Worm (Caenorhabditis elegans): Measurements from ENCODE around the gene srd-19.

srd-19 gene

DNA sequence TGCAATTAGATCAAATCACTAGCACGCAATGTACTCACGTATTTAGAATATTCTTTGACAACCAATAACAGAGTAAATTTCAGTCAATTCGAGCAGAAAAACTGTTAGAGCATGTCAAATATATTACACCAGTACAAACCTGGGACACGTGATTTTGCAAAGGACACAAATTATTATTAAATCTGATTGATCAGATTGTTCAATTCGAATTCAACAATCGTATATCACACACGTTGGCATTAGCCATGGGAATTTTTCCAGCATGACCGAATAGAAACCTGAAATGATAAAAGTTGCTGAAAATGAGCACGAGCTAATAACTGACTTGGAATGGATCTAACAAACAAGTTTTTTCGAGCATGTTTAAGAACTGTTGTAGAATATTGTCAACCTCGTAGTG is 5.5 kb downstream of the srd-19 start, which contains the start of gene srv-9:
srv-9 (minus strand) TSS at position 101 of the 400 bp plus-strand sequence.
- TF ChIP-seq sem-2 (GFP tag; optimal IDR thresholded peaks at IDR 0.05) (no peak), nhr-2 (tag; optimal IDR thresholded peaks at IDR 0.05) (no peak), nhr-12 (tag; optimal IDR thresholded peaks at IDR 0.05) (no peak), lsy-2 (tag; optimal IDR thresholded peaks at IDR 0.05) (no peak)

- no peak for TF ChIP-seq nhr-2 (tag; optimal IDR thresholded peaks at IDR 0.05)
- no peak for TF ChIP-seq ceh-43 (GFP tag; optimal IDR thresholded peaks at IDR 0.05)
Observed at ce11 chrV:13421697-13422096, 6.9 kb downstream of the srd-19 start.

- TF ChIP-seq mep-1 (tag; optimal IDR thresholded peaks at IDR 0.05): no peak
- no peak for TF ChIP-seq tbx-8 (GFP tag; optimal IDR thresholded peaks at IDR 0.05)
- no peak for TF ChIP-seq unc-39 (tag; optimal IDR thresholded peaks at IDR 0.05)
- TF ChIP-seq sptf-1 (tag; optimal IDR thresholded peaks at IDR 0.05): no peak
- no peak for TF ChIP-seq ces-1 (GFP tag; optimal IDR thresholded peaks at IDR 0.05)
- no peak for TF ChIP-seq drap-1 (GFP tag; optimal IDR thresholded peaks at IDR 0.05)
- TF ChIP-seq nhr-2 (tag; optimal IDR thresholded peaks at IDR 0.05): no peak
- TF ChIP-seq snpc-4 (tag; optimal IDR thresholded peaks at IDR 0.05): no peak
- TF ChIP-seq elt-3 (tag; optimal IDR thresholded peaks at IDR 0.05): no peak
- TF ChIP-seq zip-8 (tag; optimal IDR thresholded peaks at IDR 0.05): no peak
Observed at ce11 chrV:13420640-13421039, 7.9 kb downstream of the srd-19 start, which contains the start of gene srv-8. Gene srv-8, minus strand, starts transcription at chrV:13420740.

DNA sequence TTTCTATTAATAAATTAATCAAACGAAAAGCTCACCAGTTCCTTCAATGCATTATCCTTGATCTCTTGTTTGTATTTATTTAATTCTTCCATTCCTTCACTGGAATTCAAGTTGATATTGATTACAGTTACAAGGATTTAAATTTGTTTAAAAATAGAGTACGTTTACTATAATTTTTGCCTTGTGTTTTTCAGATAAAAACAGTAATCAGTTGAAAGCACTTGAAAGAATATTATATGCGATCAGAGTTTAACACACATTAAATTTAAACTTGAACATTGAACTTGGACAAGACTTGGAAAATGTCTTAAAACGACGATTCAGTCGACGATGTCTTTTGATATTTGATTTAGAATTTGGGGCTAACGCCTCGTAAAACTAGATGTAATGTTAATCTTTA is 11.0 kb downstream of the srd-19 start, which contains the start of gene F53F1.6:
F53F1.6 (minus strand) TSS at position 101 of the 400 bp plus-strand sequence.
- no peak for TF ChIP-seq ceh-39 (tag; optimal IDR thresholded peaks at IDR 0.05)
- no peak for TF ChIP-seq mab-5 (tag; optimal IDR thresholded peaks at IDR 0.05)
- TF ChIP-seq nhr-237 (tag; optimal IDR thresholded peaks at IDR 0.05): no peak

ce11 chrV:13416076-13416475 is 12.5 kb downstream of the srd-19 start:
- no peak for TF ChIP-seq ham-2 (GFP tag; optimal IDR thresholded peaks at IDR 0.05)
- TF ChIP-seq flh-1 (GFP tag; optimal IDR thresholded peaks at IDR 0.05): no peak
- no peak for TF ChIP-seq ceh-39 (tag; optimal IDR thresholded peaks at IDR 0.05)
- TF ChIP-seq mab-5 (tag; optimal IDR thresholded peaks at IDR 0.05): no peak
- TF ChIP-seq lin-13 (tag; optimal IDR thresholded peaks at IDR 0.05): no peak
- no peak for TF ChIP-seq nhr-12 (tag; optimal IDR thresholded peaks at IDR 0.05)
- TF ChIP-seq sem-2 (GFP tag; optimal IDR thresholded peaks at IDR 0.05): no peak

DNA sequence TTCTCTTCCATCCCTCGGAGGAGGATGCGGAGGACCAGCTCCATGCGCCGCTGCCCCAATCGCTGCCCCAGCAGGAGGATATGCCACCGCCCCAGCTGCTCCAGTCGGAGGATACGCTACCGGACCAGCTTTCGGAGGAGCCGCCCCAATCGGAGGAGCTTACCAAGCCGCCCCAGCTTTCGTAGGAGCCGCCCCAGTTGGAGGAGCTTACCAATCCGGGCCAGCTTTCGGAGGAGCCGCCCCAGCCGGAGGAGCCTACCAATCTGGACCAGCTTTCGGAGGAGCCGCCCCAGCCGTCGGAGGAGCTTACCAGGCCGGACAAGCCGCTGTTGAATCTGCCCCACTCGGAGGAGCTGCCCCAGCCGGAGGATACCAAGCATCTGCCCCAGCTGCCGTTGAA is 13.1 kb downstream of the srd-19 start:
- no peak for TF ChIP-seq lin-32 (GFP tag; optimal IDR thresholded peaks at IDR 0.05)
- no peak for TF ChIP-seq cnd-1 (tag; optimal IDR thresholded peaks at IDR 0.05)
- TF ChIP-seq ceh-43 (GFP tag; optimal IDR thresholded peaks at IDR 0.05): peak; percentile 6
- TF ChIP-seq blmp-1 (tag; optimal IDR thresholded peaks at IDR 0.05): no peak
- TF ChIP-seq ceh-83 (GFP tag; optimal IDR thresholded peaks at IDR 0.05): peak; percentile 31
- no peak for TF ChIP-seq elt-3 (tag; optimal IDR thresholded peaks at IDR 0.05)
- TF ChIP-seq pha-4 (tag; optimal IDR thresholded peaks at IDR 0.05): no peak
- TF ChIP-seq elt-1 (tag; optimal IDR thresholded peaks at IDR 0.05; ENCODE audit: borderline replicate concordance, insufficient read depth): no peak

- TF ChIP-seq elt-1 (tag; optimal IDR thresholded peaks at IDR 0.05; ENCODE audit: borderline replicate concordance, insufficient read depth): peak; percentile 71
- TF ChIP-seq blmp-1 (tag; optimal IDR thresholded peaks at IDR 0.05): peak; percentile 41
- TF ChIP-seq ceh-43 (GFP tag; optimal IDR thresholded peaks at IDR 0.05): no peak
Observed at ce11 chrV:13414585-13414984, 14.0 kb downstream of the srd-19 start, which contains the start of gene cut-2. Gene cut-2, plus strand, starts transcription at chrV:13414949.

ce11 chrV:13413301-13413700 is 15.3 kb downstream of the srd-19 start:
- TF ChIP-seq blmp-1 (tag; optimal IDR thresholded peaks at IDR 0.05) (peak; percentile 57), elt-1 (tag; optimal IDR thresholded peaks at IDR 0.05; ENCODE audit: borderline replicate concordance, insufficient read depth) (peak; percentile 82), nhr-2 (tag; optimal IDR thresholded peaks at IDR 0.05) (no peak), elt-3 (tag; optimal IDR thresholded peaks at IDR 0.05) (peak; percentile 46), lsy-2 (tag; optimal IDR thresholded peaks at IDR 0.05) (no peak), nhr-28 (tag; optimal IDR thresholded peaks at IDR 0.05) (no peak)
